Worm (Caenorhabditis elegans) whole organism, L4 larva: Measurements from ENCODE around the gene Y7A9D.1.
A peak's percentile ranks its signal among the peaks of the same experiment; 100 is the strongest.

Experiments
- F44E2.7 ChIP-seq: fragments of 200-800 bp; sonication (Bioruptor generic); IDR thresholded peaks from 2 replicates; pipeline ENCODE4 v2.1.2; 2022; ENCODE audit warnings: missing genetic modification characterization, missing compliant biosample characterization
- F49E8.2 ChIP-seq: sonication (generic microtip); optimal IDR thresholded peaks from 2 replicates; lab custom pipeline; 2016; ENCODE audit warnings: missing compliant biosample characterization, mild to moderate bottlenecking, missing genetic modification characterization, borderline replicate concordance
- T26A8.4 ChIP-seq: fragments of 200-800 bp; sonication (Bioruptor generic); IDR thresholded peaks from 2 replicates; pipeline ENCODE4 v1.3.6; 2022; ENCODE audit warnings: missing genetic modification characterization, missing compliant biosample characterization
- Y75B8A.6 ChIP-seq: fragments of 200-800 bp; sonication (Bioruptor generic); IDR thresholded peaks from 2 replicates; pipeline ENCODE4 v1.3.6; 2022; ENCODE audit warnings: missing genetic modification reagents, missing genetic modification characterization, missing compliant biosample characterization
- aha-1 ChIP-seq: fragments of 150-350 bp; peaks from one replicate; lab custom pipeline; 2014; ENCODE audit warnings: missing biosample characterization, missing genetic modification characterization
- aly-2 ChIP-seq: sonication (generic microtip); optimal IDR thresholded peaks from 2 replicates; lab custom pipeline; 2018; ENCODE audit warnings: missing biosample characterization, missing genetic modification characterization
- ceh-32 ChIP-seq: sonication (generic microtip); optimal IDR thresholded peaks from 2 replicates; lab custom pipeline; 2016; ENCODE audit warnings: mild to moderate bottlenecking, missing genetic modification characterization, missing compliant biosample characterization; ENCODE audit not compliant: poor library complexity
- ceh-44 ChIP-seq: fragments of 200-800 bp; sonication (Bioruptor generic); IDR thresholded peaks from 2 replicates; pipeline ENCODE4 v1.3.6; 2022; ENCODE audit warnings: missing genetic modification reagents, missing genetic modification characterization, missing compliant biosample characterization
- ceh-62 ChIP-seq: sonication (generic microtip); optimal IDR thresholded peaks from 2 replicates; lab custom pipeline; 2017; ENCODE audit warnings: missing biosample characterization, missing genetic modification characterization
- ceh-82 ChIP-seq: sonication (generic microtip); optimal IDR thresholded peaks from 2 replicates; lab custom pipeline; 2017; ENCODE audit warnings: missing biosample characterization, missing genetic modification characterization
- daf-16 ChIP-seq, 3 experiments: sonication (generic microtip); optimal IDR thresholded peaks; 2 replicates each; lab custom pipeline; 2016 to 2017; ENCODE audit warnings: missing genetic modification characterization in 3 of 3, missing genetic modification reagents in 3 of 3, mild to moderate bottlenecking in 2 of 3, missing compliant biosample characterization in 2 of 3, missing biosample characterization in 1 of 3, moderate library complexity in 1 of 3
- dmd-6 ChIP-seq: fragments of 200-800 bp; sonication (Bioruptor generic); IDR thresholded peaks from 2 replicates; pipeline ENCODE4 v1.3.6; 2022; ENCODE audit warnings: missing genetic modification reagents, missing genetic modification characterization, missing compliant biosample characterization
- dmd-8 ChIP-seq: fragments of 200-800 bp; sonication (Bioruptor generic); IDR thresholded peaks from 2 replicates; pipeline ENCODE4 v1.3.6; 2022; ENCODE audit warnings: missing genetic modification characterization, missing compliant biosample characterization
- dve-1 ChIP-seq: sonication (generic microtip); optimal IDR thresholded peaks from 2 replicates; lab custom pipeline; 2017; ENCODE audit warnings: antibody characterized with exemption, mild to moderate bottlenecking, missing genetic modification characterization, missing compliant biosample characterization; ENCODE audit not compliant: insufficient read depth
- egl-27 ChIP-seq: sonication (generic microtip); optimal IDR thresholded peaks from 3 replicates; lab custom pipeline; 2017; ENCODE audit warnings: missing biosample characterization, missing genetic modification reagents, missing genetic modification characterization
- egl-43 ChIP-seq: fragments of 200-800 bp; sonication (Bioruptor generic); IDR thresholded peaks from 2 replicates; pipeline ENCODE4 v1.3.6; 2022; ENCODE audit warnings: missing genetic modification reagents, missing genetic modification characterization, missing compliant biosample characterization
- hif-1 ChIP-seq, 2 experiments: sonication (generic microtip); optimal IDR thresholded peaks; 2 replicates each; lab custom pipeline; 2016 to 2017; ENCODE audit warnings: missing compliant biosample characterization in 2 of 2, missing genetic modification characterization in 2 of 2, missing genetic modification reagents in 2 of 2, missing genotype in 2 of 2, mild to moderate bottlenecking in 1 of 2
- hmg-1.1 ChIP-seq: fragments of 200-800 bp; sonication (Bioruptor generic); IDR thresholded peaks from 2 replicates; pipeline ENCODE4 v1.3.6; 2022; ENCODE audit warnings: missing genetic modification reagents, missing genetic modification characterization, missing compliant biosample characterization
- jun-1 ChIP-seq: fragments of 150-350 bp; optimal IDR thresholded peaks from 2 replicates; lab custom pipeline; 2014; ENCODE audit warnings: missing biosample characterization, missing genetic modification reagents, missing genetic modification characterization
- lim-7 ChIP-seq: fragments of 200-800 bp; sonication (Bioruptor generic); IDR thresholded peaks from 2 replicates; pipeline ENCODE4 v1.3.6; 2022; ENCODE audit warnings: missing genetic modification characterization, missing compliant biosample characterization
- lin-1 ChIP-seq: fragments of 200-800 bp; sonication (Bioruptor generic); IDR thresholded peaks from 2 replicates; pipeline ENCODE4 v1.3.6; 2022; ENCODE audit warnings: missing genetic modification reagents, missing genetic modification characterization, missing compliant biosample characterization
- lin-29 ChIP-seq: fragments of 200-800 bp; sonication (Bioruptor generic); IDR thresholded peaks from 2 replicates; pipeline ENCODE4 v1.3.6; 2022; ENCODE audit warnings: missing genetic modification reagents, missing genetic modification characterization, missing compliant biosample characterization
- lin-38 ChIP-seq: fragments of 200-800 bp; sonication (Bioruptor generic); IDR thresholded peaks from 2 replicates; pipeline ENCODE4 v1.3.6; 2022; ENCODE audit warnings: missing genetic modification reagents, missing genetic modification characterization, missing compliant biosample characterization
- mdl-1 ChIP-seq, 2 experiments: fragments of 150-350 bp in 1 of 2; sonication (generic microtip) in 1 of 2; optimal IDR thresholded peaks; 2 replicates each; lab custom pipeline; 2014 to 2017; ENCODE audit warnings: missing biosample characterization in 2 of 2, missing genetic modification characterization in 2 of 2
- mep-1 ChIP-seq: fragments of 150-350 bp; sonication (generic microtip); optimal IDR thresholded peaks from 3 replicates; lab custom pipeline; 2014; ENCODE audit warnings: missing biosample characterization, missing genetic modification characterization
- mes-2 ChIP-seq: sonication (generic microtip); optimal IDR thresholded peaks from 2 replicates; lab custom pipeline; 2016; ENCODE audit warnings: missing genotype, mild to moderate bottlenecking, missing genetic modification characterization, missing compliant biosample characterization; ENCODE audit not compliant: poor library complexity, severe bottlenecking
- mxl-2 ChIP-seq: fragments of 200-800 bp; sonication (Bioruptor generic); conservative IDR thresholded peaks from 2 replicates; pipeline ENCODE4 v1.3.6; 2022; ENCODE audit warnings: missing genetic modification reagents, missing genetic modification characterization, missing compliant biosample characterization
- nhr-10 ChIP-seq: fragments of 150-350 bp; optimal IDR thresholded peaks from 2 replicates; lab custom pipeline; 2014; ENCODE audit warnings: missing biosample characterization, missing genetic modification characterization
- nhr-102 ChIP-seq: sonication (generic microtip); optimal IDR thresholded peaks from 2 replicates; lab custom pipeline; 2016; ENCODE audit warnings: mild to moderate bottlenecking, missing genetic modification characterization, moderate library complexity, missing compliant biosample characterization
- nhr-11 ChIP-seq: fragments of 150-350 bp; optimal IDR thresholded peaks from 2 replicates; lab custom pipeline; 2014; ENCODE audit warnings: missing biosample characterization, missing genetic modification characterization
- nhr-111 ChIP-seq: fragments of 200-800 bp; sonication (Bioruptor generic); optimal IDR thresholded peaks from 2 replicates; lab custom pipeline; 2018; ENCODE audit warnings: mild to moderate bottlenecking, missing genetic modification characterization, missing compliant biosample characterization
- nhr-237 ChIP-seq: sonication (generic microtip); optimal IDR thresholded peaks from 2 replicates; lab custom pipeline; 2017; ENCODE audit warnings: missing biosample characterization, missing genetic modification characterization
- nhr-28 ChIP-seq: fragments of 150-350 bp; optimal IDR thresholded peaks from 2 replicates; lab custom pipeline; 2014; ENCODE audit warnings: missing biosample characterization, missing genetic modification characterization
- nhr-42 ChIP-seq: fragments of 200-800 bp; sonication (Bioruptor generic); IDR thresholded peaks from 2 replicates; pipeline ENCODE4 v1.3.6; 2022; ENCODE audit warnings: missing genetic modification characterization, missing compliant biosample characterization
- nhr-6 ChIP-seq: fragments of 150-350 bp; optimal IDR thresholded peaks from 2 replicates; lab custom pipeline; 2014; ENCODE audit warnings: missing biosample characterization, missing genetic modification characterization
- nhr-76 ChIP-seq: fragments of 150-350 bp; optimal IDR thresholded peaks from 2 replicates; lab custom pipeline; 2014; ENCODE audit warnings: missing biosample characterization, missing genetic modification characterization
- nhr-77 ChIP-seq: fragments of 150-350 bp; optimal IDR thresholded peaks from 2 replicates; lab custom pipeline; 2014; ENCODE audit warnings: missing biosample characterization, missing genetic modification characterization
- php-3 ChIP-seq: fragments of 200-800 bp; sonication (Bioruptor generic); IDR thresholded peaks from 2 replicates; pipeline ENCODE4 v1.3.6; 2022; ENCODE audit warnings: missing genetic modification reagents, missing genetic modification characterization, missing compliant biosample characterization
- rbr-2 ChIP-seq: sonication (generic microtip); optimal IDR thresholded peaks from 2 replicates; lab custom pipeline; 2016; ENCODE audit warnings: missing genotype, missing genetic modification characterization, missing compliant biosample characterization
- saeg-2 ChIP-seq: fragments of 200-800 bp; sonication (Bioruptor generic); IDR thresholded peaks from 2 replicates; pipeline ENCODE4 v1.3.6; 2022; ENCODE audit warnings: missing genetic modification reagents, missing genetic modification characterization, missing compliant biosample characterization
- sdz-12 ChIP-seq: fragments of 200-800 bp; sonication (Bioruptor generic); optimal IDR thresholded peaks from 2 replicates; lab custom pipeline; 2018; ENCODE audit warnings: mild to moderate bottlenecking, missing genetic modification characterization, missing compliant biosample characterization
- snpc-4 ChIP-seq: fragments of 150-350 bp; optimal IDR thresholded peaks from 2 replicates; lab custom pipeline; 2014; ENCODE audit warnings: missing biosample characterization, missing genetic modification characterization
- spr-1 ChIP-seq: sonication (generic microtip); optimal IDR thresholded peaks from 2 replicates; lab custom pipeline; 2016; ENCODE audit warnings: mild to moderate bottlenecking, missing genetic modification characterization, missing compliant biosample characterization
- tra-1 ChIP-seq: fragments of 200-800 bp; sonication (Bioruptor generic); IDR thresholded peaks from 2 replicates; pipeline ENCODE4 v1.3.6; 2022; ENCODE audit warnings: missing genetic modification reagents, missing genetic modification characterization, missing compliant biosample characterization
- unc-39 ChIP-seq: sonication (generic microtip); optimal IDR thresholded peaks from 2 replicates; lab custom pipeline; 2017; ENCODE audit warnings: missing biosample characterization, missing genetic modification characterization
- zfp-2 ChIP-seq: sonication (generic microtip); optimal IDR thresholded peaks from 2 replicates; lab custom pipeline; 2016; ENCODE audit warnings: mild to moderate bottlenecking, missing genetic modification characterization, missing compliant biosample characterization
- zip-2 ChIP-seq: fragments of 150-350 bp; optimal IDR thresholded peaks from 2 replicates; lab custom pipeline; 2014; ENCODE audit warnings: missing biosample characterization, missing genetic modification characterization

Y7A9D.1 gene

DNA sequence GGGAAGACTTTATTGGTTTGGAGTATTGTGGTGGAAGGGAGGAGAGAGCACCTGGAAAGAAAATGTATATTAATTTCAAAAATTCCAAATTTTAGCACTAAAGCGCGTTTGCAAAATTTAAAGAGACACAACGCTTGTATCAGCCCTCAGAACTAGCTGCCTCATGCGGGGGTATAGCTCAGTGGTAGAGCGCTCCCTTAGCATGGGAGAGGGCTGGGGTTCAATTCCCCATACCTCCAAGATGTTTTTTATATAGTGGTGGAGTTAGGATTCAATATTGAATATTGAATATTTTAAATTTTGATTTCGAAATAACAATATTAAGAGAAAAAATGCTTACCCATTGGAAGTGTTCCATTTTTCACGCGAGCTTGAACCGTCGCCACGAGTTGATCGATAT, 17.0 kb upstream of the Y7A9D.1 start (continued):
- peak; percentile 85 for TF ChIP-seq lin-38 (GFP tag; lab: Robert Waterston, UW)
- TF ChIP-seq lin-1 (GFP tag; lab: Robert Waterston, UW): peak; percentile 63; the same call in 1 of the 2 replicates
- peak; percentile 8 for TF ChIP-seq snpc-4 (tag; lab: Kevin White, UChicago)
- peak; percentile 67 for TF ChIP-seq spr-1
- no peak for TF ChIP-seq ceh-62 (tag; lab: Kevin White, UChicago)
- TF ChIP-seq rbr-2: peak; percentile 36
- TF ChIP-seq T26A8.4 (GFP tag; lab: Robert Waterston, UW): peak; percentile 74
- 0 out of 2 replicates have a peak, but pooled peaks have one; percentile 12 for TF ChIP-seq ceh-44 (GFP tag; lab: Robert Waterston, UW)
- peak; percentile 88 for TF ChIP-seq dmd-8 (GFP tag; lab: Robert Waterston, UW)
- peak; percentile 90 for TF ChIP-seq egl-43
- peak; percentile 10 for TF ChIP-seq nhr-6 (tag; lab: Kevin White, UChicago)
- TF ChIP-seq dve-1 (tag; lab: Kevin White, UChicago): peak; percentile 43
- no peak for TF ChIP-seq nhr-10
- no peak for TF ChIP-seq aly-2 (tag; lab: Kevin White, UChicago)
- TF ChIP-seq hmg-1.1 (GFP tag; lab: Robert Waterston, UW): peak; percentile 84
- TF ChIP-seq nhr-111 (GFP tag; lab: Kevin White, UChicago): peak; percentile 26
- no peak for TF ChIP-seq nhr-76 (tag; lab: Kevin White, UChicago)
- no peak for TF ChIP-seq nhr-28
- TF ChIP-seq nhr-237 (tag; lab: Kevin White, UChicago): no peak
- TF ChIP-seq mep-1 (tag; lab: Kevin White, UChicago): peak; percentile 27
- peak; percentile 5 for TF ChIP-seq ceh-32
- peak; percentile 47 for TF ChIP-seq nhr-102
- 0 out of 2 replicates have a peak, but pooled peaks have one; percentile 61 for TF ChIP-seq nhr-42 (GFP tag; lab: Robert Waterston, UW)
- TF ChIP-seq mdl-1 (tag; optimal IDR thresholded peaks at IDR 0.05; lab: Kevin White, UChicago): no peak
- no peak for TF ChIP-seq unc-39
- no peak for TF ChIP-seq mxl-2 (GFP tag; lab: Robert Waterston, UW)
- no peak for TF ChIP-seq php-3 (GFP tag; lab: Robert Waterston, UW)
- TF ChIP-seq ceh-82: no peak
- TF ChIP-seq tra-1 (GFP tag; lab: Robert Waterston, UW): peak; percentile 65; the same call in 1 of the 2 replicates

- TF ChIP-seq hif-1 (tag; optimal IDR thresholded peaks at IDR 0.05; lab: Kevin White, UChicago) (no peak), nhr-76 (tag; lab: Kevin White, UChicago) (no peak), nhr-28 (no peak), nhr-10 (no peak), nhr-11 (tag; lab: Kevin White, UChicago) (no peak), aha-1 (tag; lab: Kevin White, UChicago) (peak; percentile 13), zip-2 (tag; lab: Kevin White, UChicago) (no peak), nhr-77 (tag; lab: Kevin White, UChicago) (no peak), lin-29 (GFP tag; lab: Robert Waterston, UW) (0 out of 2 replicates have a peak, but pooled peaks have one; percentile 24), lin-1 (GFP tag; lab: Robert Waterston, UW) (no peak), T26A8.4 (GFP tag; lab: Robert Waterston, UW) (peak; percentile 77), sdz-12 (GFP tag; lab: Kevin White, UChicago) (peak; percentile 23), zfp-2 (tag; lab: Kevin White, UChicago) (no peak), jun-1 (tag; lab: Kevin White, UChicago) (no peak), egl-27 (tag; lab: Kevin White, UChicago) (no peak), saeg-2 (no peak), php-3 (GFP tag; lab: Robert Waterston, UW) (no peak), lin-38 (GFP tag; lab: Robert Waterston, UW) (peak; percentile 95), lim-7 (peak; percentile 88), Y75B8A.6 (GFP tag; lab: Robert Waterston, UW) (no peak), dmd-8 (GFP tag; lab: Robert Waterston, UW) (peak; percentile 86), F49E8.2 (peak; percentile 65), dmd-6 (GFP tag; lab: Robert Waterston, UW) (0 out of 2 replicates have a peak, but pooled peaks have one; percentile 26), F44E2.7 (GFP tag; lab: Robert Waterston, UW) (0 out of 2 replicates have a peak, but pooled peaks have one; percentile 70), ceh-82 (no peak), daf-16 (GFP tag; optimal IDR thresholded peaks at IDR 0.05; lab: Kevin White, UChicago) (peak; percentile 23 to 82), daf-16 (tag; optimal IDR thresholded peaks at IDR 0.05; lab: Kevin White, UChicago) (peak; percentile 17), mep-1 (tag; lab: Kevin White, UChicago) (peak; percentile 50), snpc-4 (tag; lab: Kevin White, UChicago) (no peak), ceh-32 (no peak), mes-2 (tag; lab: Kevin White, UChicago) (peak; percentile 60)
Measured at ce11 chrIV:16397845-16398607, 16.0 kb upstream of the Y7A9D.1 start.
